Worm (Caenorhabditis elegans) whole organism, midembryonic: ENCODE results near the gene ZC487.2.

ENCODE experiments used
- T22C8.4 ChIP-seq: fragments of 200-800 bp; sonication (Bioruptor generic); IDR thresholded peaks from 2 replicates; pipeline ENCODE4 v1.3.6; 2022; ENCODE audit warnings: missing genetic modification characterization, missing compliant biosample characterization
- cog-1 ChIP-seq: sonication (generic microtip); optimal IDR thresholded peaks from 2 replicates; lab custom pipeline; 2016; ENCODE audit warnings: missing genetic modification characterization, missing compliant biosample characterization
- flt-1 ChIP-seq: fragments of 200-800 bp; sonication (Bioruptor generic); IDR thresholded peaks from 2 replicates; pipeline ENCODE4 v1.3.6; 2022; ENCODE audit warnings: missing genetic modification characterization, missing compliant biosample characterization
- klf-2 ChIP-seq: fragments of 200-800 bp; sonication (Bioruptor generic); conservative IDR thresholded peaks from 2 replicates; pipeline ENCODE4 v1.3.6; 2022; ENCODE audit warnings: missing genetic modification reagents, missing genetic modification characterization, missing compliant biosample characterization
- med-1 ChIP-seq: sonication (generic microtip); optimal IDR thresholded peaks from 2 replicates; lab custom pipeline; 2017; ENCODE audit warnings: missing genetic modification characterization, mild to moderate bottlenecking, missing compliant biosample characterization, antibody characterized with exemption, missing genetic modification reagents; ENCODE audit not compliant: insufficient read depth
- ref-1 ChIP-seq: fragments of 200-800 bp; sonication (Bioruptor generic); conservative IDR thresholded peaks from 2 replicates; pipeline ENCODE4 v1.3.6; 2022; ENCODE audit warnings: missing genetic modification reagents, missing genetic modification characterization, missing compliant biosample characterization
- tab-1 ChIP-seq: fragments of 200-800 bp; sonication (Bioruptor generic); IDR thresholded peaks from 2 replicates; pipeline ENCODE4 v1.3.6; 2022; ENCODE audit warnings: missing genetic modification characterization, missing compliant biosample characterization
- ztf-23 ChIP-seq: fragments of 200-800 bp; sonication (Bioruptor generic); IDR thresholded peaks from 2 replicates; pipeline ENCODE4 v1.3.6; 2022; ENCODE audit warnings: missing genetic modification reagents, missing genetic modification characterization, missing compliant biosample characterization
- ztf-29 ChIP-seq: fragments of 200-800 bp; sonication (Bioruptor generic); IDR thresholded peaks from 2 replicates; pipeline ENCODE4 v1.3.6; 2022; ENCODE audit warnings: missing genetic modification reagents, missing genetic modification characterization, missing compliant biosample characterization

- no peak for TF ChIP-seq tab-1 (GFP tag; lab: Robert Waterston, UW)
- TF ChIP-seq ztf-23 (GFP tag; lab: Robert Waterston, UW) = no peak
- TF ChIP-seq klf-2 (GFP tag; lab: Robert Waterston, UW) = no peak
- TF ChIP-seq ref-1 (GFP tag; lab: Robert Waterston, UW) = no peak
- TF ChIP-seq ztf-29 (GFP tag; lab: Robert Waterston, UW) = no peak
- TF ChIP-seq flt-1 (GFP tag; lab: Robert Waterston, UW) = no peak
- TF ChIP-seq cog-1 = no peak
- no peak for TF ChIP-seq T22C8.4 (GFP tag; lab: Robert Waterston, UW)
- TF ChIP-seq med-1 (GFP tag; lab: Kevin White, UChicago) = no peak
These were observed 38.5 kb downstream of the ZC487.2 start for ce11 chrV:6683740-6684139.
